Worm (Caenorhabditis elegans): Measurements from ENCODE around the gene nhr-99.

- TF ChIP-seq elt-3 (tag; optimal IDR thresholded peaks at IDR 0.05) (no peak), ztf-11 (tag; optimal IDR thresholded peaks at IDR 0.05) (no peak), lin-13 (tag; optimal IDR thresholded peaks at IDR 0.05) (no peak), mep-1 (tag; optimal IDR thresholded peaks at IDR 0.05) (no peak), tbx-8 (GFP tag; optimal IDR thresholded peaks at IDR 0.05) (no peak), sem-2 (GFP tag; optimal IDR thresholded peaks at IDR 0.05) (no peak), unc-62 (GFP tag; optimal IDR thresholded peaks at IDR 0.05) (no peak), unc-39 (tag; optimal IDR thresholded peaks at IDR 0.05) (no peak)
Measured at ce11 chrV:453569-453968, 21.0 kb upstream of the nhr-99 start, which contains the start of gene nhr-98.

Measured in whole organism, mixed stage, embryonic.